Fruit fly (Drosophila melanogaster) whole organism, pupa: Measurements from ENCODE around the gene CG31815.

Experiments used
- CG10348 ChIP-seq: fragments of 200-800 bp; sonication (Bioruptor generic); IDR thresholded peaks from 2 replicates; pipeline ENCODE4 v1.3.6; 2022; ENCODE audit warnings: missing biosample characterization, missing genetic modification characterization
- CG12605 ChIP-seq: fragments of 200-800 bp; sonication (Bioruptor generic); IDR thresholded peaks from 2 replicates; pipeline ENCODE4 v1.3.6; 2022; ENCODE audit warnings: missing biosample characterization, missing genetic modification characterization
- CG13204 ChIP-seq: fragments of 200-800 bp; sonication (Bioruptor generic); optimal IDR thresholded peaks from 2 replicates; lab custom pipeline; 2018; ENCODE audit warnings: missing biosample characterization, mild to moderate bottlenecking, missing genetic modification characterization, moderate library complexity
- CG14655 ChIP-seq: fragments of 200-800 bp; sonication (Bioruptor generic); optimal IDR thresholded peaks from 3 replicates; lab custom pipeline; 2017; ENCODE audit warnings: mild to moderate bottlenecking, missing biosample characterization, missing genetic modification reagents, missing genetic modification characterization
- CG15710 ChIP-seq: fragments of 200-800 bp; sonication (Bioruptor generic); optimal IDR thresholded peaks from 2 replicates; lab custom pipeline; 2018; ENCODE audit warnings: missing biosample characterization, mild to moderate bottlenecking, missing genetic modification characterization, moderate library complexity
- CG17806 ChIP-seq: fragments of 200-800 bp; sonication (Bioruptor generic); optimal IDR thresholded peaks from 2 replicates; lab custom pipeline; 2018; ENCODE audit warnings: missing biosample characterization, mild to moderate bottlenecking, missing genetic modification characterization, moderate library complexity
- CG32121 ChIP-seq: fragments of 200-800 bp; sonication (Bioruptor generic); IDR thresholded peaks from 2 replicates; pipeline ENCODE4 v1.3.6; 2022; ENCODE audit warnings: missing biosample characterization, missing genetic modification characterization
- CG34367 ChIP-seq: fragments of 200-800 bp; sonication (Bioruptor generic); optimal IDR thresholded peaks from 2 replicates; lab custom pipeline; 2018; ENCODE audit warnings: missing biosample characterization, mild to moderate bottlenecking, missing genetic modification characterization
- CG4496 ChIP-seq: fragments of 200-800 bp; sonication (Bioruptor generic); IDR thresholded peaks from 3 replicates; pipeline ENCODE4 v1.3.6; 2022; ENCODE audit warnings: missing biosample characterization, missing genetic modification characterization
- CG8159 ChIP-seq: fragments of 200-800 bp; sonication (Bioruptor generic); optimal IDR thresholded peaks from 3 replicates; lab custom pipeline; 2018; ENCODE audit warnings: missing biosample characterization, mild to moderate bottlenecking, missing genetic modification characterization, moderate library complexity
- CG8301 ChIP-seq: fragments of 200-800 bp; sonication (Bioruptor generic); optimal IDR thresholded peaks from 2 replicates; lab custom pipeline; 2018; ENCODE audit warnings: missing biosample characterization, mild to moderate bottlenecking, missing genetic modification characterization
- CG9948 ChIP-seq: fragments of 200-800 bp; sonication (Bioruptor generic); optimal IDR thresholded peaks from 2 replicates; lab custom pipeline; 2018; ENCODE audit warnings: missing biosample characterization, mild to moderate bottlenecking, missing genetic modification characterization, moderate library complexity
- D1 ChIP-seq: fragments of 200-800 bp; sonication (Bioruptor generic); optimal IDR thresholded peaks from 2 replicates; lab custom pipeline; 2018; ENCODE audit warnings: missing biosample characterization, mild to moderate bottlenecking, missing genetic modification characterization, moderate library complexity
- EcR ChIP-seq: fragments of 200-800 bp; sonication (Bioruptor generic); optimal IDR thresholded peaks from 3 replicates; lab custom pipeline; 2019; ENCODE audit warnings: missing biosample characterization, missing genetic modification characterization, mild to moderate bottlenecking, moderate library complexity, missing genetic modification reagents
- Ets98B ChIP-seq: fragments of 200-800 bp; sonication (Bioruptor generic); IDR thresholded peaks from 2 replicates; pipeline ENCODE4 v1.3.6; 2022; ENCODE audit warnings: missing biosample characterization, missing genetic modification characterization
- Pif1A ChIP-seq: fragments of 200-800 bp; sonication (Bioruptor generic); optimal IDR thresholded peaks from 3 replicates; lab custom pipeline; 2016; ENCODE audit warnings: missing biosample characterization, missing genetic modification characterization
- Pif1B ChIP-seq: fragments of 200-800 bp; sonication (Bioruptor generic); optimal IDR thresholded peaks from 3 replicates; lab custom pipeline; 2016; ENCODE audit warnings: missing biosample characterization, missing genetic modification characterization
- Snoo ChIP-seq: fragments of 200-800 bp; sonication (Bioruptor generic); optimal IDR thresholded peaks from 3 replicates; lab custom pipeline; 2017; ENCODE audit warnings: missing biosample characterization, mild to moderate bottlenecking, missing genetic modification characterization, inconsistent platforms
- fd96Ca ChIP-seq: fragments of 200-800 bp; sonication (Bioruptor generic); IDR thresholded peaks from 3 replicates; pipeline ENCODE4 v1.3.6; 2022; ENCODE audit warnings: missing biosample characterization, missing genetic modification characterization
- gl ChIP-seq: fragments of 200-800 bp; sonication (Bioruptor generic); optimal IDR thresholded peaks from 2 replicates; lab custom pipeline; 2018; ENCODE audit warnings: missing biosample characterization, mild to moderate bottlenecking, missing genetic modification characterization
- rn ChIP-seq: fragments of 200-800 bp; sonication (Bioruptor generic); IDR thresholded peaks from 2 replicates; pipeline ENCODE4 v1.3.6; 2022; ENCODE audit warnings: missing biosample characterization, missing genetic modification characterization

Gene CG31815

dm6 chr2L:16601515-16602026, 4.1 kb upstream of the CG31815 start:
- TF ChIP-seq CG14655 (GFP tag; lab: Kevin White, UChicago) (peak; percentile 90), CG34367 (tag; lab: Kevin White, UChicago) (peak; percentile 94), fd96Ca (GFP tag; lab: Robert Waterston, UW) (peak; percentile 96; the same call in 2 of the 3 replicates), CG8301 (tag; lab: Kevin White, UChicago) (peak; percentile 86), CG10348 (GFP tag; lab: Robert Waterston, UW) (no peak), CG13204 (GFP tag; lab: Kevin White, UChicago) (peak; percentile 99), Ets98B (peak; percentile 96), CG17806 (tag; lab: Kevin White, UChicago) (peak; percentile 93), rn (GFP tag; lab: Robert Waterston, UW) (peak; percentile 84), CG15710 (peak; percentile 96), CG8159 (tag; lab: Kevin White, UChicago) (peak; percentile 92), Pif1A (peak; percentile 99), CG9948 (peak; percentile 91), D1 (tag; lab: Kevin White, UChicago) (peak; percentile 76), CG12605 (peak; percentile 99), CG4496 (GFP tag; lab: Robert Waterston, UW) (peak; percentile 98), Snoo (peak; percentile 91), EcR (GFP tag; lab: Kevin White, UChicago) (peak; percentile 97), Pif1B (GFP tag; lab: Kevin White, UChicago) (peak; percentile 96), gl (tag; lab: Kevin White, UChicago) (peak; percentile 99), CG32121 (GFP tag; lab: Robert Waterston, UW) (peak; percentile 95)

- no peak for TF ChIP-seq CG13204 (GFP tag; lab: Kevin White, UChicago)
- TF ChIP-seq CG9948 = peak; percentile 26
- TF ChIP-seq Ets98B = no peak
- no peak for TF ChIP-seq Pif1B (GFP tag; lab: Kevin White, UChicago)
- TF ChIP-seq CG12605 = peak; percentile 61; the same call in 1 of the 2 replicates
- no peak for TF ChIP-seq Snoo
- no peak for TF ChIP-seq CG10348 (GFP tag; lab: Robert Waterston, UW)
- TF ChIP-seq CG17806 (tag; lab: Kevin White, UChicago) = peak; percentile 18
- TF ChIP-seq CG4496 (GFP tag; lab: Robert Waterston, UW) = peak; percentile 73
- peak; percentile 39 for TF ChIP-seq CG15710
- no peak for TF ChIP-seq EcR (GFP tag; lab: Kevin White, UChicago)
- TF ChIP-seq CG8159 (tag; lab: Kevin White, UChicago) = peak; percentile 11
- TF ChIP-seq fd96Ca (GFP tag; lab: Robert Waterston, UW) = no peak
- peak; percentile 36 for TF ChIP-seq Pif1A
- TF ChIP-seq rn (GFP tag; lab: Robert Waterston, UW) = no peak
- peak; percentile 42 for TF ChIP-seq CG8301 (tag; lab: Kevin White, UChicago)
- no peak for TF ChIP-seq CG32121 (GFP tag; lab: Robert Waterston, UW)
- peak; percentile 53 for TF ChIP-seq gl (tag; lab: Kevin White, UChicago)
- TF ChIP-seq CG34367 (tag; lab: Kevin White, UChicago) = peak; percentile 30
- TF ChIP-seq D1 (tag; lab: Kevin White, UChicago) = no peak
- peak; percentile 23 for TF ChIP-seq CG14655 (GFP tag; lab: Kevin White, UChicago)
Measured at dm6 chr2L:16602305-16602704, 3.3 kb upstream of the CG31815 start.

dm6 chr2L:16607070-16607469, 1.4 kb downstream of the CG31815 start, which contains the start of gene CG4631:
TSS of gene CG4631 (plus strand) at chr2L:16607370.
- TF ChIP-seq Ets98B = no peak

dm6 chr2L:16616282-16616681, 10.7 kb downstream of the CG31815 start:
- TF ChIP-seq CG9948 (no peak), Pif1A (no peak), Pif1B (GFP tag; lab: Kevin White, UChicago) (no peak), CG12605 (no peak), CG10348 (GFP tag; lab: Robert Waterston, UW) (no peak), CG13204 (GFP tag; lab: Kevin White, UChicago) (no peak), Ets98B (no peak), CG14655 (GFP tag; lab: Kevin White, UChicago) (no peak), CG34367 (tag; lab: Kevin White, UChicago) (no peak), rn (GFP tag; lab: Robert Waterston, UW) (no peak), CG32121 (GFP tag; lab: Robert Waterston, UW) (no peak), CG4496 (GFP tag; lab: Robert Waterston, UW) (no peak), gl (tag; lab: Kevin White, UChicago) (no peak), CG17806 (tag; lab: Kevin White, UChicago) (no peak), D1 (tag; lab: Kevin White, UChicago) (no peak), Snoo (no peak), CG15710 (no peak), EcR (GFP tag; lab: Kevin White, UChicago) (no peak), fd96Ca (GFP tag; lab: Robert Waterston, UW) (no peak)

- TF ChIP-seq CG14655 (GFP tag; lab: Kevin White, UChicago) (peak; percentile 26), CG32121 (GFP tag; lab: Robert Waterston, UW) (no peak)
Measured at dm6 chr2L:16618929-16619328, 13.3 kb downstream of the CG31815 start.

- TF ChIP-seq rn (GFP tag; lab: Robert Waterston, UW) (0 out of 2 replicates have a peak, but pooled peaks have one; percentile 30), CG15710 (peak; percentile 37), CG17806 (tag; lab: Kevin White, UChicago) (peak; percentile 78), CG14655 (GFP tag; lab: Kevin White, UChicago) (peak; percentile 68), EcR (GFP tag; lab: Kevin White, UChicago) (no peak), Pif1A (peak; percentile 80), CG32121 (GFP tag; lab: Robert Waterston, UW) (peak; percentile 58; the same call in 1 of the 2 replicates), CG9948 (peak; percentile 71), CG12605 (0 out of 2 replicates have a peak, but pooled peaks have one; percentile 38), CG34367 (tag; lab: Kevin White, UChicago) (peak; percentile 38), fd96Ca (GFP tag; lab: Robert Waterston, UW) (0 out of 3 replicates have a peak, but pooled peaks have one; percentile 7), CG4496 (GFP tag; lab: Robert Waterston, UW) (peak; percentile 65), Pif1B (GFP tag; lab: Kevin White, UChicago) (peak; percentile 74), CG8159 (tag; lab: Kevin White, UChicago) (peak; percentile 84), gl (tag; lab: Kevin White, UChicago) (peak; percentile 20), D1 (tag; lab: Kevin White, UChicago) (peak; percentile 46), CG13204 (GFP tag; lab: Kevin White, UChicago) (peak; percentile 3), Ets98B (peak; percentile 55), CG10348 (GFP tag; lab: Robert Waterston, UW) (no peak), Snoo (peak; percentile 94), CG8301 (tag; lab: Kevin White, UChicago) (peak; percentile 72)
Measured at dm6 chr2L:16620384-16620908, 14.8 kb downstream of the CG31815 start.
